Fruit fly (Drosophila melanogaster) whole organism, prepupa: ENCODE measurements around the gene CG9147.

Experiments used
- Blimp-1 ChIP-seq: fragments of 200-800 bp; sonication (Bioruptor generic); optimal IDR thresholded peaks from 3 replicates; lab custom pipeline; 2017; ENCODE audit warnings: missing biosample characterization, missing genetic modification characterization, mild to moderate bottlenecking, moderate library complexity, missing genetic modification reagents
- CG3032 ChIP-seq: fragments of 200-800 bp; optimal IDR thresholded peaks from 2 replicates; lab custom pipeline; 2019; ENCODE audit warnings: missing biosample characterization, mild to moderate bottlenecking, missing genetic modification characterization, moderate library complexity
- CG8119 ChIP-seq: fragments of 200-800 bp; sonication (Bioruptor generic); IDR thresholded peaks from 3 replicates; pipeline ENCODE4 v1.3.6; 2022; ENCODE audit warnings: missing biosample characterization, missing genetic modification characterization
- CG8319 ChIP-seq: fragments of 200-800 bp; sonication (Bioruptor generic); optimal IDR thresholded peaks from 3 replicates; lab custom pipeline; 2016; ENCODE audit warnings: missing biosample characterization, missing genetic modification characterization
- Eip78C ChIP-seq: fragments of 200-800 bp; sonication (Bioruptor generic); peaks from one replicate; lab custom pipeline; 2016; ENCODE audit warnings: missing biosample characterization, missing genetic modification characterization
- Ets21C ChIP-seq: fragments of 200-800 bp; sonication (Bioruptor generic); optimal IDR thresholded peaks from 3 replicates; lab custom pipeline; 2016; ENCODE audit warnings: missing biosample characterization, missing genetic modification characterization
- fd85E ChIP-seq: fragments of 200-800 bp; sonication (Bioruptor generic); optimal IDR thresholded peaks from 3 replicates; lab custom pipeline; 2016; ENCODE audit warnings: missing biosample characterization, missing genetic modification characterization
- fkh ChIP-seq: fragments of 200-800 bp; sonication (Bioruptor generic); optimal IDR thresholded peaks from 3 replicates; lab custom pipeline; 2017; ENCODE audit warnings: missing biosample characterization, mild to moderate bottlenecking, missing genetic modification characterization, moderate library complexity
- pdm3 ChIP-seq: fragments of 200-800 bp; sonication (Bioruptor generic); optimal IDR thresholded peaks from 3 replicates; lab custom pipeline; 2016; ENCODE audit warnings: missing biosample characterization, missing genetic modification characterization

DNA sequence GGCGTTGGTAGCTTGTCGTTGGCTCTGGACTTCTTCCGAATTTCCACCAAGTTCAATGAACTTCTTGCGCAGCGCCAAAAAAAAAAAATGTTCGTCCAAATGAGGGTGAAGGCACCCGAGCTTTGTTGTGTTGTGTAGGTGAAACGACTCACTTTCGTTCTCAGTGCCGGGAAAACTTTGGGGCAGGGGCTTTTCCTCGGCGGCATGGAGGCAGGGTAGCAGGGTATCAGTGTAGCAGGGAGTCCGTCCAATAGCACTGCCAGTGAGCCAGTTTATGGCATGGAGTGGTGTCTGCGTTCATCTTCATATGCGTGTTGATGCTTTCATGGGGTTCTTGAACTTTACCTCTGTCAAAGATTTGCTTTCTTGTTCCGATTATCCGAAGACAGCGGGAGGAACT, 8.5 kb downstream of the CG9147 start:
- TF ChIP-seq CG3032 (tag; lab: Kevin White, UChicago) (no peak), Ets21C (GFP tag; lab: Kevin White, UChicago) (no peak), fkh (GFP tag; lab: Kevin White, UChicago) (no peak), CG8119 (GFP tag; lab: Robert Waterston, UW) (no peak), pdm3 (no peak), fd85E (GFP tag; lab: Kevin White, UChicago) (no peak), Eip78C (GFP tag; lab: Kevin White, UChicago) (no peak), CG8319 (no peak), Blimp-1 (no peak)
